Fruit fly (Drosophila melanogaster) whole organism, pupa: ENCODE results near the gene CG18404.

Source experiments
- CG10348 ChIP-seq: fragments of 200-800 bp; sonication (Bioruptor generic); IDR thresholded peaks from 2 replicates; pipeline ENCODE4 v1.3.6; 2022; ENCODE audit warnings: missing biosample characterization, missing genetic modification characterization
- CG12605 ChIP-seq: fragments of 200-800 bp; sonication (Bioruptor generic); IDR thresholded peaks from 2 replicates; pipeline ENCODE4 v1.3.6; 2022; ENCODE audit warnings: missing biosample characterization, missing genetic modification characterization
- CG13204 ChIP-seq: fragments of 200-800 bp; sonication (Bioruptor generic); optimal IDR thresholded peaks from 2 replicates; lab custom pipeline; 2018; ENCODE audit warnings: missing biosample characterization, mild to moderate bottlenecking, missing genetic modification characterization, moderate library complexity
- CG14655 ChIP-seq: fragments of 200-800 bp; sonication (Bioruptor generic); optimal IDR thresholded peaks from 3 replicates; lab custom pipeline; 2017; ENCODE audit warnings: mild to moderate bottlenecking, missing biosample characterization, missing genetic modification reagents, missing genetic modification characterization
- CG15710 ChIP-seq: fragments of 200-800 bp; sonication (Bioruptor generic); optimal IDR thresholded peaks from 2 replicates; lab custom pipeline; 2018; ENCODE audit warnings: missing biosample characterization, mild to moderate bottlenecking, missing genetic modification characterization, moderate library complexity
- CG17806 ChIP-seq: fragments of 200-800 bp; sonication (Bioruptor generic); optimal IDR thresholded peaks from 2 replicates; lab custom pipeline; 2018; ENCODE audit warnings: missing biosample characterization, mild to moderate bottlenecking, missing genetic modification characterization, moderate library complexity
- CG32121 ChIP-seq: fragments of 200-800 bp; sonication (Bioruptor generic); IDR thresholded peaks from 2 replicates; pipeline ENCODE4 v1.3.6; 2022; ENCODE audit warnings: missing biosample characterization, missing genetic modification characterization
- CG34367 ChIP-seq: fragments of 200-800 bp; sonication (Bioruptor generic); optimal IDR thresholded peaks from 2 replicates; lab custom pipeline; 2018; ENCODE audit warnings: missing biosample characterization, mild to moderate bottlenecking, missing genetic modification characterization
- CG4496 ChIP-seq: fragments of 200-800 bp; sonication (Bioruptor generic); IDR thresholded peaks from 3 replicates; pipeline ENCODE4 v1.3.6; 2022; ENCODE audit warnings: missing biosample characterization, missing genetic modification characterization
- CG8159 ChIP-seq: fragments of 200-800 bp; sonication (Bioruptor generic); optimal IDR thresholded peaks from 3 replicates; lab custom pipeline; 2018; ENCODE audit warnings: missing biosample characterization, mild to moderate bottlenecking, missing genetic modification characterization, moderate library complexity
- CG8301 ChIP-seq: fragments of 200-800 bp; sonication (Bioruptor generic); optimal IDR thresholded peaks from 2 replicates; lab custom pipeline; 2018; ENCODE audit warnings: missing biosample characterization, mild to moderate bottlenecking, missing genetic modification characterization
- CG9948 ChIP-seq: fragments of 200-800 bp; sonication (Bioruptor generic); optimal IDR thresholded peaks from 2 replicates; lab custom pipeline; 2018; ENCODE audit warnings: missing biosample characterization, mild to moderate bottlenecking, missing genetic modification characterization, moderate library complexity
- D1 ChIP-seq: fragments of 200-800 bp; sonication (Bioruptor generic); optimal IDR thresholded peaks from 2 replicates; lab custom pipeline; 2018; ENCODE audit warnings: missing biosample characterization, mild to moderate bottlenecking, missing genetic modification characterization, moderate library complexity
- EcR ChIP-seq: fragments of 200-800 bp; sonication (Bioruptor generic); optimal IDR thresholded peaks from 3 replicates; lab custom pipeline; 2019; ENCODE audit warnings: missing biosample characterization, missing genetic modification characterization, mild to moderate bottlenecking, moderate library complexity, missing genetic modification reagents
- Ets98B ChIP-seq: fragments of 200-800 bp; sonication (Bioruptor generic); IDR thresholded peaks from 2 replicates; pipeline ENCODE4 v1.3.6; 2022; ENCODE audit warnings: missing biosample characterization, missing genetic modification characterization
- Pif1A ChIP-seq: fragments of 200-800 bp; sonication (Bioruptor generic); optimal IDR thresholded peaks from 3 replicates; lab custom pipeline; 2016; ENCODE audit warnings: missing biosample characterization, missing genetic modification characterization
- Pif1B ChIP-seq: fragments of 200-800 bp; sonication (Bioruptor generic); optimal IDR thresholded peaks from 3 replicates; lab custom pipeline; 2016; ENCODE audit warnings: missing biosample characterization, missing genetic modification characterization
- Snoo ChIP-seq: fragments of 200-800 bp; sonication (Bioruptor generic); optimal IDR thresholded peaks from 3 replicates; lab custom pipeline; 2017; ENCODE audit warnings: missing biosample characterization, mild to moderate bottlenecking, missing genetic modification characterization, inconsistent platforms
- fd96Ca ChIP-seq: fragments of 200-800 bp; sonication (Bioruptor generic); IDR thresholded peaks from 3 replicates; pipeline ENCODE4 v1.3.6; 2022; ENCODE audit warnings: missing biosample characterization, missing genetic modification characterization
- gl ChIP-seq: fragments of 200-800 bp; sonication (Bioruptor generic); optimal IDR thresholded peaks from 2 replicates; lab custom pipeline; 2018; ENCODE audit warnings: missing biosample characterization, mild to moderate bottlenecking, missing genetic modification characterization
- rn ChIP-seq: fragments of 200-800 bp; sonication (Bioruptor generic); IDR thresholded peaks from 2 replicates; pipeline ENCODE4 v1.3.6; 2022; ENCODE audit warnings: missing biosample characterization, missing genetic modification characterization

CG18404 gene

DNA sequence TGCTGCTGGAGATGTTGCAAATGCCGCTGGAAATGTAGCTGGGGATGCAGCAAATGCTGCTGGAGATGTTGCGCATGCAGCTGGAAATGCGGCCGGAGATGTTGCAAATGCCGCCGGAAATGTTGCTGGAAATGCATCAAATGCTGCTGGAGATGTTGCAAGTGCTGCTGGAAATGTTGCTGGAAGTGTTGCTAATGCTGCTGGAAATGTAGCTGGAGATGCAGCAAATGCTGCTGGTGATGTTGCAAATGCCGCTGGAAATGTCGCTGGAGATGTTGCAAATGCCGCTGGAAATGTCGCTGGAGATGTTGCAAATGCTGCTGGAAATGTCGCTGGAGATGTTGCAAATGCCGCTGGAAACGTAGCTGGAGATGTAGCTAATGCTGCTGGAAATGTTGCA, 665 bp upstream of the CG18404 start:
- TF ChIP-seq CG8301 (tag; lab: Kevin White, UChicago): no peak
- no peak for TF ChIP-seq CG8159
- no peak for TF ChIP-seq Ets98B
- TF ChIP-seq Pif1A (GFP tag; lab: Kevin White, UChicago): no peak
- TF ChIP-seq CG14655: no peak
- TF ChIP-seq EcR (GFP tag; lab: Kevin White, UChicago): no peak
- TF ChIP-seq CG10348 (GFP tag; lab: Robert Waterston, UW): no peak
- no peak for TF ChIP-seq D1
- no peak for TF ChIP-seq fd96Ca (GFP tag; lab: Robert Waterston, UW)
- TF ChIP-seq CG4496 (GFP tag; lab: Robert Waterston, UW): no peak
- TF ChIP-seq CG17806 (tag; lab: Kevin White, UChicago): no peak
- no peak for TF ChIP-seq CG34367 (tag; lab: Kevin White, UChicago)
- TF ChIP-seq CG13204: no peak
- no peak for TF ChIP-seq Snoo (tag; lab: Kevin White, UChicago)

- TF ChIP-seq gl (tag; lab: Kevin White, UChicago) (peak; percentile 96), CG15710 (tag; lab: Kevin White, UChicago) (peak; percentile 97), CG10348 (GFP tag; lab: Robert Waterston, UW) (peak; percentile 46; the same call in 1 of the 2 replicates), fd96Ca (GFP tag; lab: Robert Waterston, UW) (peak; percentile 96), CG14655 (peak; percentile 95), CG13204 (peak; percentile 94), CG8301 (tag; lab: Kevin White, UChicago) (peak; percentile 92), CG32121 (peak; percentile 90), CG34367 (tag; lab: Kevin White, UChicago) (peak; percentile 97), Pif1A (GFP tag; lab: Kevin White, UChicago) (peak; percentile 95), CG12605 (GFP tag; lab: Robert Waterston, UW) (peak; percentile 97), Ets98B (peak; percentile 90), CG8159 (peak; percentile 97), Snoo (tag; lab: Kevin White, UChicago) (peak; percentile 94), D1 (peak; percentile 91), CG9948 (tag; lab: Kevin White, UChicago) (peak; percentile 97), CG17806 (tag; lab: Kevin White, UChicago) (peak; percentile 97), EcR (GFP tag; lab: Kevin White, UChicago) (peak; percentile 73), rn (peak; percentile 84), CG4496 (GFP tag; lab: Robert Waterston, UW) (peak; percentile 97), Pif1B (GFP tag; lab: Kevin White, UChicago) (peak; percentile 98)
Observed at dm6 chr3R:30255255-30256121, 2.5 kb downstream of the CG18404 start.

DNA sequence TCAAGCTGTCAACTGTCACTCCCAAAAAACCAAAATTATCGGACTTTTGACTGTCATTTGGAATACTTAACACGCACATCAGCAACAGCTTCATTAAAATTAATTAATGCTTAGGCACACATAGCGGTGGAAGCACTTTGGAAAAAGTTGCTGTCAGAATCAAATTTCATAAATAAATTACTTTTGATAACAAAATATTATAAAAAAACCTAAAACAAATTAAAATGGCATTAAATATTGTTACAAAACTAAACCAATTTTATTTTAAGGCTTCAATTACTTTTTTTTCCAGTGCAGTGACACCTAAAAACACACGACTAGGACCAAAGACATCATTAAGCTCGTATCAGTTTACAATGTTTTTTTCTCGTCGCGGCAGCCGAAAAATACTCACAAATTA, 3.3 kb downstream of the CG18404 start:
- TF ChIP-seq gl (tag; lab: Kevin White, UChicago): no peak
- no peak for TF ChIP-seq CG8301 (tag; lab: Kevin White, UChicago)
- TF ChIP-seq Pif1A (GFP tag; lab: Kevin White, UChicago): peak; percentile 22
- peak; percentile 75 for TF ChIP-seq CG8159
- TF ChIP-seq CG10348 (GFP tag; lab: Robert Waterston, UW): no peak
- no peak; the same call in 1 of the 2 replicates for TF ChIP-seq Ets98B
- no peak for TF ChIP-seq EcR (GFP tag; lab: Kevin White, UChicago)
- TF ChIP-seq CG15710 (tag; lab: Kevin White, UChicago): peak; percentile 67
- peak; percentile 61 for TF ChIP-seq CG17806 (tag; lab: Kevin White, UChicago)
- TF ChIP-seq CG34367 (tag; lab: Kevin White, UChicago): peak; percentile 51
- TF ChIP-seq CG32121: 0 out of 2 replicates have a peak, but pooled peaks have one; percentile 30
- TF ChIP-seq CG12605 (GFP tag; lab: Robert Waterston, UW): 0 out of 2 replicates have a peak, but pooled peaks have one; percentile 23
- TF ChIP-seq Snoo (tag; lab: Kevin White, UChicago): peak; percentile 45
- TF ChIP-seq Pif1B (GFP tag; lab: Kevin White, UChicago): no peak
- peak; percentile 48; the same call in 1 of the 3 replicates for TF ChIP-seq CG4496 (GFP tag; lab: Robert Waterston, UW)
- no peak for TF ChIP-seq fd96Ca (GFP tag; lab: Robert Waterston, UW)
- peak; percentile 66 for TF ChIP-seq CG9948 (tag; lab: Kevin White, UChicago)
- peak; percentile 27 for TF ChIP-seq CG14655
- peak; percentile 17 for TF ChIP-seq D1
- TF ChIP-seq rn: no peak
- TF ChIP-seq CG13204: no peak
- TF ChIP-seq, all 21 proteins: peak for 12

DNA sequence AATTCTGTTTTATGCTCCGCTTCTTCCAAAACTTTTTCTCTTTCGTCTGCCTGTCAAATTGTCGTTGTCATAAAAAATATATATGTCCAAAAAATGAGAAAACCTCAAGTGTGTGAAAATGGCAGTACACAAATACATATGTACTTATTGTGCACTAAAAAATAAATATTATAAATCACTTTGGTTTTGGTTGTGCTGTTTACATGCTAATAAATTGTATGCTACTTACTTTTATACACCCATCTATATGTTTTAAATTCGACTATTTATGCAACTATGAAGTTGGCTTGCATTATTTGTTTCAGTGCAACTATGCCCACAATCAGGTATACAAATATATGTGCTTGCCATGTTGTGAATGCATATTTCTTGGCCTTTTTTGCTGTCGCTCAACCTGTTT, 4.6 kb downstream of the CG18404 start:
- TF ChIP-seq CG17806 (tag; lab: Kevin White, UChicago) (peak; percentile 74), CG4496 (GFP tag; lab: Robert Waterston, UW) (peak; percentile 49; the same call in 1 of the 3 replicates), Snoo (tag; lab: Kevin White, UChicago) (peak; percentile 91), Pif1A (GFP tag; lab: Kevin White, UChicago) (peak; percentile 89), D1 (peak; percentile 72), EcR (GFP tag; lab: Kevin White, UChicago) (no peak), Ets98B (no peak; the same call in 1 of the 2 replicates), CG15710 (tag; lab: Kevin White, UChicago) (peak; percentile 80), CG34367 (tag; lab: Kevin White, UChicago) (peak; percentile 81), CG13204 (peak; percentile 44), gl (tag; lab: Kevin White, UChicago) (no peak), CG8159 (peak; percentile 81), fd96Ca (GFP tag; lab: Robert Waterston, UW) (no peak), rn (no peak), CG9948 (tag; lab: Kevin White, UChicago) (peak; percentile 72), CG8301 (tag; lab: Kevin White, UChicago) (peak; percentile 5), CG10348 (GFP tag; lab: Robert Waterston, UW) (0 out of 2 replicates have a peak, but pooled peaks have one; percentile 25), CG12605 (GFP tag; lab: Robert Waterston, UW) (peak; percentile 30; the same call in 1 of the 2 replicates), CG14655 (peak; percentile 18), Pif1B (GFP tag; lab: Kevin White, UChicago) (peak; percentile 71)
